Fruit fly (Drosophila melanogaster): ENCODE results near the gene crp.

dm6 chr2L:16279774-16280252, 7.7 kb downstream of the crp start:
- TF ChIP-seq CG15073 (GFP tag; optimal IDR thresholded peaks at IDR 0.05) = peak; percentile 65
- peak; percentile 67 for TF ChIP-seq CG6765 (GFP tag; optimal IDR thresholded peaks at IDR 0.05)
- peak; percentile 73 for TF ChIP-seq CG8290 (GFP tag; optimal IDR thresholded peaks at IDR 0.05)
- TF ChIP-seq CG8290 (tag; optimal IDR thresholded peaks at IDR 0.05) = peak; percentile 64 to 75
- TF ChIP-seq B-H2 (GFP tag; optimal IDR thresholded peaks at IDR 0.05) = no peak

All from whole organism, embryonic.